Worm (Caenorhabditis elegans): Measurements from ENCODE around the gene R53.8.

DNA sequence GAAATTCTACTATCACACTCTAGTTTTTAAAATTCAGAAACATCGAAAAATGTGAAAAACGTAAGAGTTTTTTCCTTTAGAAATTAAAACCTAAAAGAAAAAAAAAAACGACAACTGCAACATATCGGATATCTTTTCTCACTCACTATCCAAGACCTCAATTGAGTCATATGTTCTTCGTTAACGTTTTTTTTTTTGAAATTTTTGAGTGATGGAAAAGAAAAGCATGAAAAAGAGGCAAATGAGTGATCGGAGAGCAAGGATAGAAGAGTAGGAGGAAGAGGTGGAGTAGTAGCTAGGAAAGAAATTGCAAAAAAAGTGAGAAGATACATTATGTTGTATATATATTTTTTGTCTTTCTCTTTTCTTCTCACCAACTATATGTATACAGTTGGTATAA lies 13.0 kb downstream of the R53.8 start:
- TF ChIP-seq T26A8.4 (GFP tag; IDR thresholded peaks at IDR 0.05) (no peak), ZK546.5 (tag; optimal IDR thresholded peaks at IDR 0.05) (no peak), jun-1 (tag; optimal IDR thresholded peaks at IDR 0.05) (no peak), nhr-77 (tag; optimal IDR thresholded peaks at IDR 0.05) (no peak), skn-1 (tag; optimal IDR thresholded peaks at IDR 0.05) (no peak), lin-39 (tag; optimal IDR thresholded peaks at IDR 0.05) (no peak)

Data from whole organism, L4 larva.